Fruit fly (Drosophila melanogaster): ENCODE data around the gene ppk18.

ppk18 gene

DNA sequence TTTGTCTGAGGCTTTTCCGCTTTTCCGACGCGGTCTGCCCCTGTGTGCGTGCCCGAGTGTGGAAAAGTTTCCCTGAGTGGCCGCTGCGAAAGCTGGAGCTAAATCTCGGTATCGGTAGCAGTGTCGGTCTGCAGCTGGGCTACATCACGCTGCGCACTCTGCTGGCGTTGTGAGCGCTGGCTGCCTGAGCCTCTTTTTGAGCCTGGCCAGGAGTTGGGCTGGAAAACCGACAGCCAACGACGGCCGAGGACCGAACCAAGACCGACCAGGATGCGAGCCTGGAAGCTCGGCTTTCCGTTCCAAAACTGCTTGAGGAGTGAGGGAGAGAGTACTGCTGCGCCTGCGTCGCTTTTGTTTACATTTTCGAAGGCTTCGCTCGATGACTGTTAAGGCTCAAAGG, 27.0 kb downstream of the ppk18 start:
- TF ChIP-seq CG10274 (GFP tag; optimal IDR thresholded peaks at IDR 0.05) (no peak), knrl (GFP tag; IDR thresholded peaks at IDR 0.05; ENCODE audit: partially characterized antibody) (0 out of 3 replicates have a peak, but pooled peaks have one; percentile 7), chm (GFP tag; IDR thresholded peaks at IDR 0.05) (no peak), dmrt11E (tag; optimal IDR thresholded peaks at IDR 0.05) (no peak), CG10543 (GFP tag; optimal IDR thresholded peaks at IDR 0.05) (peak; percentile 1), ewg (GFP tag; optimal IDR thresholded peaks at IDR 0.05) (peak; percentile 49), Atf6 (GFP tag; IDR thresholded peaks at IDR 0.05) (no peak), gsb (GFP tag; IDR thresholded peaks at IDR 0.05) (no peak), eve (GFP tag; optimal IDR thresholded peaks at IDR 0.05) (no peak), ab (GFP tag; optimal IDR thresholded peaks at IDR 0.05) (no peak), CG8290 (GFP tag; optimal IDR thresholded peaks at IDR 0.05) (no peak), CG8290 (tag; optimal IDR thresholded peaks at IDR 0.05) (peak in 1 of 2 experiments; percentile 27), slbo (GFP tag; IDR thresholded peaks at IDR 0.05) (no peak), Dek (tag; optimal IDR thresholded peaks at IDR 0.05) (no peak), CG13894 (tag; optimal IDR thresholded peaks at IDR 0.05) (peak; percentile 39), abd-A (tag; optimal IDR thresholded peaks at IDR 0.05) (peak; percentile 64), Deaf1 (tag; optimal IDR thresholded peaks at IDR 0.05) (peak; percentile 92), tio (GFP tag; optimal IDR thresholded peaks at IDR 0.05) (no peak), CG14710 (tag; optimal IDR thresholded peaks at IDR 0.05) (no peak), sim (GFP tag; IDR thresholded peaks at IDR 0.05) (no peak), CG13775 (GFP tag; optimal IDR thresholded peaks at IDR 0.05) (no peak), sug (tag; optimal IDR thresholded peaks at IDR 0.05) (no peak), CG31224 (GFP tag; IDR thresholded peaks at IDR 0.05) (0 out of 2 replicates have a peak, but pooled peaks have one; percentile 9), dati (GFP tag; IDR thresholded peaks at IDR 0.05) (no peak), Ets65A (GFP tag) (peak; percentile 75), CG16779 (GFP tag; IDR thresholded peaks at IDR 0.05) (0 out of 2 replicates have a peak, but pooled peaks have one; percentile 24), Drgx (GFP tag; IDR thresholded peaks at IDR 0.05) (no peak), sob (GFP tag; IDR thresholded peaks at IDR 0.05) (no peak), Hand (GFP tag; optimal IDR thresholded peaks at IDR 0.05) (no peak)

DNA sequence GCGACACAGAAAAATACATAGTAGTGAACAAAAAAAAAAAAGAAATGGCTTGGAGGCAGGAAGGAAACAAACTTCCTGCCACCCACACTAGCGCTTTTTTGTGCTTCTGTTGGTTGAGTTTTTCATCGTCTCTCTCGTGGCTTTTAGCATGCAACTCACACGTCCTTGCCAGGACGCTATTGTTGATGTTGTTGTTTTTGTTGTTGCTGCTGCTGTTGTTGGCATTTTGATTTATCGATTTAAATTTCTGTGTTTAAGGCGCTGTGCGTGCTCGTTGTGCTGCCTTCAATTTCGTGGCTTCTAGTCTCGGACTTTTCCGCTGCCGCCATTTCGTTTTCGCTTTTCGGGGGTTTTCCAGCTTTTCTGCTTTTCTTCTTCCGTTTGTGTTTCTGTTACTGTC, 31.1 kb downstream of the ppk18 start:
- TF ChIP-seq CG32767 (GFP tag; IDR thresholded peaks at IDR 0.05) (no peak), onecut (GFP tag; IDR thresholded peaks at IDR 0.05) (peak; percentile 67)

DNA sequence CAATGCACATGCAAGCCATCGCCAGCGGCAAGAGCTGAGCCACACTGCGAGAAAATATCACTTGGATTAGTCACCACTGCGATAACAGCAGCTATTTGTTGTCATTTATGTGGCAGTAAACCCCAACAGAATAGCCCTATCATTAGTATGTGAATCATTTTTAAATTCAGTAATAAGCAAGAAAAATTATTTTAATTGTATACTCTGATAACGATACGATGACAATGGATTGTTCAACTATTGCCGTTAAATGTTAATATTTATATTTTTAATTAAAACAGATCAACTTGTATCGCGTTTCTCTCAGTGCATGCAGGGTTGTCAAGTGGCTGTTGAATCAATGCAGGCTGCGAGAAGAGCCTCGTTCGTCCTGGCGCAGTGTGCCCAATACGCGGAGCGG, 33.0 kb downstream of the ppk18 start:
- TF ChIP-seq CG2712 (tag; optimal IDR thresholded peaks at IDR 0.05) (peak; percentile 18), h (optimal IDR thresholded peaks at IDR 0.05) (no peak), HLH3B (GFP tag; IDR thresholded peaks at IDR 0.05) (no peak), CG1603 (tag; optimal IDR thresholded peaks at IDR 0.05) (peak; percentile 23), repo (GFP tag; optimal IDR thresholded peaks at IDR 0.05) (no peak), mld (GFP tag; IDR thresholded peaks at IDR 0.05; ENCODE audit: partially characterized antibody) (no peak), CG15269 (tag; optimal IDR thresholded peaks at IDR 0.05) (peak; percentile 10), Sox102F (GFP tag; optimal IDR thresholded peaks at IDR 0.05) (peak; percentile 27), Sry-β (GFP tag; optimal IDR thresholded peaks at IDR 0.05) (no peak), CG18619 (GFP tag; optimal IDR thresholded peaks at IDR 0.05) (peak; percentile 9), ac (GFP tag; optimal IDR thresholded peaks at IDR 0.05) (no peak), ind (GFP tag; optimal IDR thresholded peaks at IDR 0.05) (peak; percentile 13), Bgb (GFP tag; IDR thresholded peaks at IDR 0.05; ENCODE audit: partially characterized antibody) (no peak), CG7556 (GFP tag; optimal IDR thresholded peaks at IDR 0.05) (peak; percentile 14), ttk (GFP tag; IDR thresholded peaks at IDR 0.05) (peak; percentile 31; the same call in 1 of the 2 replicates), CG14667 (GFP tag; IDR thresholded peaks at IDR 0.05) (no peak), CG7987 (GFP tag; optimal IDR thresholded peaks at IDR 0.05) (no peak), CG2678 (tag; optimal IDR thresholded peaks at IDR 0.05) (peak; percentile 37), bbx (GFP tag; IDR thresholded peaks at IDR 0.05; ENCODE audit: partially characterized antibody) (no peak), dmrt99B (tag; optimal IDR thresholded peaks at IDR 0.05) (peak; percentile 45), CG30403 (GFP tag; optimal IDR thresholded peaks at IDR 0.05) (peak; percentile 35)
